Worm (Caenorhabditis elegans) whole organism, L2 larva: Measurements from ENCODE around the gene ptp-2.

Source experiments
- C34F6.9 ChIP-seq: fragments of 150-350 bp; optimal IDR thresholded peaks from 2 replicates; lab custom pipeline; 2014; ENCODE audit warnings: missing biosample characterization, missing genetic modification characterization
- F13H6.1 ChIP-seq: sonication (generic microtip); optimal IDR thresholded peaks from 2 replicates; lab custom pipeline; 2016; ENCODE audit warnings: missing genetic modification characterization, missing compliant biosample characterization
- R02D3.7 ChIP-seq: fragments of 150-350 bp; optimal IDR thresholded peaks from 2 replicates; lab custom pipeline; 2014; ENCODE audit warnings: missing biosample characterization, missing genetic modification characterization
- Y55F3AM.14 ChIP-seq: fragments of 200-800 bp; sonication (Bioruptor generic); optimal IDR thresholded peaks from 2 replicates; lab custom pipeline; 2018; ENCODE audit warnings: mild to moderate bottlenecking, missing genetic modification characterization, missing compliant biosample characterization
- ZK546.5 ChIP-seq: sonication (generic microtip); optimal IDR thresholded peaks from 2 replicates; lab custom pipeline; 2017; ENCODE audit warnings: missing biosample characterization, missing genetic modification characterization
- blmp-1 ChIP-seq: sonication (generic microtip); optimal IDR thresholded peaks from 2 replicates; lab custom pipeline; 2017; ENCODE audit warnings: missing genetic modification characterization, mild to moderate bottlenecking, missing compliant biosample characterization, antibody characterized with exemption, moderate library complexity; ENCODE audit not compliant: insufficient read depth
- ceh-16 ChIP-seq: fragments of 150-350 bp; optimal IDR thresholded peaks from 2 replicates; lab custom pipeline; 2014; ENCODE audit warnings: missing biosample characterization, missing genetic modification characterization
- ceh-82 ChIP-seq: fragments of 150-350 bp; optimal IDR thresholded peaks from 2 replicates; lab custom pipeline; 2014; ENCODE audit warnings: missing biosample characterization, missing genetic modification characterization
- crh-2 ChIP-seq: sonication (generic microtip); optimal IDR thresholded peaks from 2 replicates; lab custom pipeline; 2017; ENCODE audit warnings: missing biosample characterization, missing genetic modification characterization
- dmd-4 ChIP-seq: sonication (generic microtip); optimal IDR thresholded peaks from 2 replicates; lab custom pipeline; 2017; ENCODE audit warnings: missing biosample characterization, missing genetic modification characterization
- elt-1 ChIP-seq: fragments of 150-350 bp; optimal IDR thresholded peaks from 2 replicates; lab custom pipeline; 2014; ENCODE audit warnings: missing biosample characterization, missing genetic modification characterization
- elt-3 ChIP-seq: sonication (generic microtip); optimal IDR thresholded peaks from 2 replicates; lab custom pipeline; 2017; ENCODE audit warnings: missing biosample characterization, missing genetic modification characterization
- fos-1 ChIP-seq: fragments of 150-350 bp; optimal IDR thresholded peaks from 2 replicates; lab custom pipeline; 2014; ENCODE audit warnings: missing biosample characterization, missing genetic modification characterization
- lin-11 ChIP-seq: fragments of 150-350 bp; sonication (generic microtip); optimal IDR thresholded peaks from 2 replicates; lab custom pipeline; 2014; ENCODE audit warnings: missing biosample characterization, missing genetic modification characterization, inconsistent platforms, mixed read lengths
- lin-13 ChIP-seq: fragments of 150-350 bp; optimal IDR thresholded peaks from 2 replicates; lab custom pipeline; 2014; ENCODE audit warnings: missing biosample characterization, missing genetic modification reagents, missing genetic modification characterization
- lsy-2 ChIP-seq, 2 experiments: fragments of 150-350 bp in 1 of 2; sonication (generic microtip) in 1 of 2; optimal IDR thresholded peaks; 2 replicates each; lab custom pipeline; 2014 to 2017; ENCODE audit warnings: missing biosample characterization in 2 of 2, missing genetic modification characterization in 2 of 2
- mbf-1 ChIP-seq: sonication (generic microtip); optimal IDR thresholded peaks from 2 replicates; lab custom pipeline; 2017; ENCODE audit warnings: missing biosample characterization, missing genetic modification characterization
- mdl-1 ChIP-seq, 2 experiments: fragments of 150-350 bp in 1 of 2; sonication (generic microtip) in 1 of 2; optimal IDR thresholded peaks; 2 replicates each; lab custom pipeline; 2017; ENCODE audit warnings: missing biosample characterization in 2 of 2, missing genetic modification characterization in 2 of 2
- nhr-11 ChIP-seq: fragments of 150-350 bp; optimal IDR thresholded peaks from 2 replicates; lab custom pipeline; 2014; ENCODE audit warnings: missing biosample characterization, missing genetic modification characterization
- nhr-12 ChIP-seq: fragments of 150-350 bp; optimal IDR thresholded peaks from 2 replicates; lab custom pipeline; 2014; ENCODE audit warnings: missing biosample characterization, missing genetic modification characterization
- nhr-129 ChIP-seq: fragments of 150-350 bp; optimal IDR thresholded peaks from 2 replicates; lab custom pipeline; 2014; ENCODE audit warnings: missing biosample characterization, missing genetic modification characterization
- nhr-21 ChIP-seq: fragments of 150-350 bp; optimal IDR thresholded peaks from 2 replicates; lab custom pipeline; 2014; ENCODE audit warnings: missing biosample characterization, missing genetic modification characterization
- nhr-23 ChIP-seq: fragments of 150-350 bp; optimal IDR thresholded peaks from 2 replicates; lab custom pipeline; 2014; ENCODE audit warnings: missing biosample characterization, missing genetic modification reagents, missing genetic modification characterization
- nhr-237 ChIP-seq: fragments of 150-350 bp; optimal IDR thresholded peaks from 2 replicates; lab custom pipeline; 2014; ENCODE audit warnings: missing biosample characterization, missing genetic modification characterization
- nhr-25 ChIP-seq: fragments of 150-350 bp; sonication (generic microtip); optimal IDR thresholded peaks from 3 replicates; lab custom pipeline; 2014; ENCODE audit warnings: missing biosample characterization, missing genetic modification characterization
- nhr-77 ChIP-seq: fragments of 150-350 bp; optimal IDR thresholded peaks from 2 replicates; lab custom pipeline; 2014; ENCODE audit warnings: missing biosample characterization, missing genetic modification characterization
- peb-1 ChIP-seq: fragments of 150-350 bp; optimal IDR thresholded peaks from 2 replicates; lab custom pipeline; 2014; ENCODE audit warnings: missing biosample characterization, missing genetic modification characterization
- skn-1 ChIP-seq: sonication (generic microtip); optimal IDR thresholded peaks from 2 replicates; lab custom pipeline; 2017; ENCODE audit warnings: missing biosample characterization, missing genetic modification characterization
- sma-3 ChIP-seq: sonication (generic microtip); optimal IDR thresholded peaks from 2 replicates; lab custom pipeline; 2016; ENCODE audit warnings: missing genetic modification reagents, missing genetic modification characterization, missing compliant biosample characterization
- sma-9 ChIP-seq, 2 experiments: fragments of 150-350 bp in 1 of 2; sonication (generic microtip) in 1 of 2; optimal IDR thresholded peaks; 2 replicates each; lab custom pipeline; 2014 to 2016; ENCODE audit warnings: missing genetic modification characterization in 2 of 2, mild to moderate bottlenecking in 1 of 2, missing biosample characterization in 1 of 2, missing compliant biosample characterization in 1 of 2, missing genetic modification reagents in 1 of 2, moderate library complexity in 1 of 2
- snpc-4 ChIP-seq: fragments of 150-350 bp; optimal IDR thresholded peaks from 2 replicates; lab custom pipeline; 2014; ENCODE audit warnings: missing biosample characterization, missing genetic modification characterization
- unc-39 ChIP-seq: fragments of 150-350 bp; optimal IDR thresholded peaks from 2 replicates; lab custom pipeline; 2014; ENCODE audit warnings: missing biosample characterization, missing genetic modification characterization
- unc-62 ChIP-seq: fragments of 150-350 bp; optimal IDR thresholded peaks from 2 replicates; lab custom pipeline; 2014; ENCODE audit warnings: missing biosample characterization, missing genetic modification reagents, missing genetic modification characterization
- zag-1 ChIP-seq: fragments of 150-350 bp; optimal IDR thresholded peaks from 2 replicates; lab custom pipeline; 2014; ENCODE audit warnings: missing biosample characterization, missing genetic modification characterization
- ztf-11 ChIP-seq: sonication (generic microtip); optimal IDR thresholded peaks from 2 replicates; lab custom pipeline; 2017; ENCODE audit warnings: missing biosample characterization, missing genetic modification characterization
- ztf-4 ChIP-seq: fragments of 150-350 bp; optimal IDR thresholded peaks from 2 replicates; lab custom pipeline; 2014; ENCODE audit warnings: missing biosample characterization, missing genetic modification characterization

The ptp-2 gene

DNA sequence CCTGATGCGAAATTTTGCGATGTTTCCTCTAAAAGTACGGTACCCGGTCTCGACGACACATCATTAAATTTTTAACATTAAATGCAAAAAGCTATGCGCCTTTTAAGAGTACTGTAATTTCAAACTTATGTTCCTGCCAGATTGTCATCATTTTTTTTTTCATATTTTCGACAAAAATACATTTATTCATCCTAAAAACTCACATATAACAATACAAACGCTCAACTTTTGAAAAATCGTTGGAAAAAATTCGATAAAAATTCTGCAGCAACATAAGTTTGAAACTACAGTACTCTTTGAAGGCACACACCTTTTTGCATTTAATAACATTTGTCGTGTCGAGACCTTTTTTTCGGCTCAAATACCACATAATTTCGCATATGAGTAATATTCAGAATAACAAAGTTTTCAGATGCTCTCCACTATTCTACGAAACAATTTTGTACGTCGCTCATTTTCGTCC, 1.4 kb upstream of the ptp-2 start, which contains the start of gene frh-1:
Gene frh-1 (plus strand): TSS at position 413 of the 463 bp plus-strand sequence.
- TF ChIP-seq nhr-129 (tag; lab: Kevin White, UChicago) = no peak
- no peak for TF ChIP-seq blmp-1 (tag; lab: Kevin White, UChicago)
- TF ChIP-seq Y55F3AM.14 (GFP tag; lab: Kevin White, UChicago) = no peak
- TF ChIP-seq nhr-237 = no peak
- TF ChIP-seq sma-9 (GFP tag; optimal IDR thresholded peaks at IDR 0.05; lab: Kevin White, UChicago) = no peak
- TF ChIP-seq sma-9 (tag; optimal IDR thresholded peaks at IDR 0.05; lab: Kevin White, UChicago) = no peak
- no peak for TF ChIP-seq ZK546.5
- TF ChIP-seq crh-2 (tag; lab: Kevin White, UChicago) = no peak
- TF ChIP-seq unc-62 (GFP tag; lab: Kevin White, UChicago) = no peak
- TF ChIP-seq zag-1 (tag; lab: Kevin White, UChicago) = no peak
- no peak for TF ChIP-seq skn-1 (tag; lab: Kevin White, UChicago)
- TF ChIP-seq ztf-11 (tag; lab: Kevin White, UChicago) = no peak
- no peak for TF ChIP-seq sma-3 (GFP tag; lab: Kevin White, UChicago)
- no peak for TF ChIP-seq lin-11 (tag; lab: Kevin White, UChicago)
- TF ChIP-seq nhr-11 (tag; lab: Kevin White, UChicago) = no peak
- no peak for TF ChIP-seq elt-3 (tag; lab: Kevin White, UChicago)
- no peak for TF ChIP-seq mbf-1 (tag; lab: Kevin White, UChicago)

DNA sequence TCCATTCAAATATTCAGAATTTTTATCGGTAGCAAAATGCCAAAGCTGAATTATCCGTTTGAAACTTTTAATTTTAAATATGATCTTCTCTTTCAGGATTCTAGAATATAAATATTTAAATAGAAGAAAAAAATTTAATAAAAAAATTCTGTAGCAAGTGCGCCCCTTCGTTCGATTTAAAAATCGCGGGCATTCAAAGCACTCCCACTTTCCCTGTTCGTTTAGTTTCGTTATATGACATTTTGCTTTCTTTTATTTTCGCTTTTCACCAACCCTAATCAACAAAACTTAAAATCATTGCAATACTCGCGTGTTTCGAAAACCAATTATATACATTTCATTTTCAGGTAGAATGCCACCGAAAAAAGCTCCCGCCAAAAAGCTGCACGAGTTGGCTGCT, 3.2 kb downstream of the ptp-2 start, which contains the start of gene vrk-1:
Gene vrk-1 (plus strand): TSS at position 348 of the 400 bp plus-strand sequence.
- TF ChIP-seq nhr-23 (tag; lab: Kevin White, UChicago) (no peak), ceh-82 (tag; lab: Kevin White, UChicago) (no peak), snpc-4 (tag; lab: Kevin White, UChicago) (no peak)

DNA sequence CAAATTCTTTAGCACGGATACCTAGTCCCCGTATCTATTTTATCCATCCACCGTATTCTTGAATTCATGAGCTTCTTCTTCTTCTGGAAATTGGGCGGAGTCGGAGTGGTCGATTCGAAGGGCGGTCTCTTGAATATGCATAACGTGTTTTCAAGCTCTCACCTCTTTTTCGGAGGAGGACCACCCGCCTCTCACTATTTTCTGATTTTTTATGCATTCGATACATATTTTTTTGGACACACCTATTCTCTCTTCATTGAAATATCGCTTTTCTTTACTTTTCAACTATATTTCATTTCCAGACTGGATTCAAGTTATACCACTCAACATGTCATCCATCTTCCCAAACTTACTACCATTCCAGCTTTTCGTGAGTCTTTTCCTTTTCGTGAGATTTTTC, 10.1 kb downstream of the ptp-2 start, which contains the start of gene egl-44:
Gene egl-44 (plus strand): TSS at position 301 of the 400 bp plus-strand sequence.
- TF ChIP-seq ceh-16 (no peak), C34F6.9 (tag; lab: Kevin White, UChicago) (no peak), unc-39 (no peak), snpc-4 (tag; lab: Kevin White, UChicago) (no peak), elt-1 (tag; lab: Kevin White, UChicago) (no peak), peb-1 (no peak), nhr-21 (tag; lab: Kevin White, UChicago) (no peak), mdl-1 (tag; optimal IDR thresholded peaks at IDR 0.05; lab: Kevin White, UChicago) (no peak), R02D3.7 (no peak), unc-62 (GFP tag; lab: Kevin White, UChicago) (no peak), sma-9 (GFP tag; optimal IDR thresholded peaks at IDR 0.05; lab: Kevin White, UChicago) (no peak), sma-9 (tag; optimal IDR thresholded peaks at IDR 0.05; lab: Kevin White, UChicago) (no peak), lin-13 (GFP tag; lab: Kevin White, UChicago) (no peak), mbf-1 (tag; lab: Kevin White, UChicago) (no peak)

DNA sequence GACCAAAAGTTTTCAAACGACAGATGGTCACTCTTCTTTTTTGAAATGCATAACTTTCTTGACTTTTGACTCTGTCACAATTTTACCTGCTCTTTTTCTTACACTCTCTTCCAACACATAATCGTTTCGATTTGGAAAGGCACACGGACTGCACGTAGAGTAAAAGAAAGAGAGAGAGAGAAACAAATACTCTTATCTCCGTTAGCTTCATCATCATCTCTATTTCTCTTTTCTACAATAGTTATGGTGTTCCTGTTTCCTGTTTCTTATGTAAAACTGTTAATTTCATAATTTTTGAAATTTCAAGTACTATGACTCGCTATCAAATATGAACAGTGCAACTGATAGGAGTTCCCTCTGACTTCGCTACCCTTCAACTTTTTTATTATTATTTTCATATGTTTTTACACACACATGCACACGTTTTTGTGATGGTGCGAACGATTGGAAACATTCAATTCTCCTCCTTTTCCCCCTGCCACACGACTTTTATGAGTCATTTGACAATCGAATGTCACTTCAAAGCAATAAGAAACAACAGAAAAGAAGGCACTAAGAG, 11.7 kb downstream of the ptp-2 start:
- no peak for TF ChIP-seq nhr-77 (tag; lab: Kevin White, UChicago)
- TF ChIP-seq dmd-4 (tag; lab: Kevin White, UChicago) = no peak
- peak; percentile 46 for TF ChIP-seq sma-9 (GFP tag; optimal IDR thresholded peaks at IDR 0.05; lab: Kevin White, UChicago)
- TF ChIP-seq sma-9 (tag; optimal IDR thresholded peaks at IDR 0.05; lab: Kevin White, UChicago) = no peak
- TF ChIP-seq lsy-2 (tag; optimal IDR thresholded peaks at IDR 0.05; lab: Kevin White, UChicago) = peak in 1 of 2 experiments; percentile 8
- TF ChIP-seq fos-1 (tag; lab: Kevin White, UChicago) = peak; percentile 99
- no peak for TF ChIP-seq nhr-25 (tag; lab: Kevin White, UChicago)
- peak; percentile 44 for TF ChIP-seq nhr-129 (tag; lab: Kevin White, UChicago)
- TF ChIP-seq nhr-12 = no peak
- no peak for TF ChIP-seq lin-13 (GFP tag; lab: Kevin White, UChicago)
- TF ChIP-seq ztf-4 = no peak
- no peak for TF ChIP-seq lin-11 (tag; lab: Kevin White, UChicago)
- no peak for TF ChIP-seq peb-1
- TF ChIP-seq skn-1 (tag; lab: Kevin White, UChicago) = peak; percentile 81
- no peak for TF ChIP-seq F13H6.1 (tag; lab: Kevin White, UChicago)
- no peak for TF ChIP-seq ZK546.5
- TF ChIP-seq crh-2 (tag; lab: Kevin White, UChicago) = peak; percentile 63
